Worm (Caenorhabditis elegans): Measurements from ENCODE around the gene Y57A10A.31.

- TF ChIP-seq lin-35 (GFP tag; optimal IDR thresholded peaks at IDR 0.05) = no peak
- TF ChIP-seq mef-2 (tag; optimal IDR thresholded peaks at IDR 0.05) = no peak
- TF ChIP-seq snu-23 (GFP tag; optimal IDR thresholded peaks at IDR 0.05) = no peak
- TF ChIP-seq zag-1 (tag; optimal IDR thresholded peaks at IDR 0.05) = no peak
- no peak for TF ChIP-seq blmp-1 (tag; optimal IDR thresholded peaks at IDR 0.05)
- no peak for TF ChIP-seq nhr-84 (tag; optimal IDR thresholded peaks at IDR 0.05)
- TF ChIP-seq lin-39 (tag; optimal IDR thresholded peaks at IDR 0.05) = no peak
- no peak for TF ChIP-seq C04F5.9 (tag; optimal IDR thresholded peaks at IDR 0.05)
Measured at ce11 chrII:12302354-12302753, 13.2 kb downstream of the Y57A10A.31 start, which contains the start of gene C50E10.1.
